Fruit fly (Drosophila melanogaster) whole organism, embryonic: ENCODE measurements around the gene CG5516.

Source experiments
- Atf6 ChIP-seq: fragments of 200-800 bp; sonication (Bioruptor generic); IDR thresholded peaks from 2 replicates; pipeline ENCODE4 v1.3.6; 2022; ENCODE audit warnings: missing biosample characterization, missing genetic modification characterization
- CG10366 ChIP-seq: fragments of 200-800 bp; sonication (Bioruptor generic); IDR thresholded peaks from 2 replicates; pipeline ENCODE4 v1.3.6; 2022; ENCODE audit warnings: missing biosample characterization, missing genetic modification characterization
- CG11247 ChIP-seq: fragments of 200-800 bp; sonication (Bioruptor generic); IDR thresholded peaks from 2 replicates; pipeline ENCODE4 v1.3.6; 2022; ENCODE audit warnings: missing biosample characterization, missing genetic modification characterization
- CG13624 ChIP-seq: fragments of 200-800 bp; sonication (Bioruptor generic); optimal IDR thresholded peaks from 2 replicates; lab custom pipeline; 2016; ENCODE audit warnings: missing biosample characterization, missing genetic modification characterization
- CG13894 ChIP-seq: fragments of 200-800 bp; sonication (Bioruptor generic); optimal IDR thresholded peaks from 3 replicates; lab custom pipeline; 2018; ENCODE audit warnings: missing biosample characterization, mild to moderate bottlenecking, missing genetic modification characterization, moderate library complexity
- CG15514 ChIP-seq: fragments of 200-800 bp; sonication (Bioruptor generic); optimal IDR thresholded peaks from 3 replicates; lab custom pipeline; 2017; ENCODE audit warnings: missing biosample characterization, missing genetic modification characterization, mild to moderate bottlenecking, moderate library complexity, missing genetic modification reagents
- CG17385 ChIP-seq: fragments of 200-800 bp; sonication (Bioruptor generic); optimal IDR thresholded peaks from 3 replicates; lab custom pipeline; 2018; ENCODE audit warnings: missing biosample characterization, mild to moderate bottlenecking, missing genetic modification characterization
- CG18011 ChIP-seq: fragments of 200-800 bp; sonication (Bioruptor generic); optimal IDR thresholded peaks from 2 replicates; lab custom pipeline; 2017; ENCODE audit warnings: missing biosample characterization, missing genetic modification characterization, mild to moderate bottlenecking, moderate library complexity, missing genotype
- CG18262 ChIP-seq: fragments of 200-800 bp; optimal IDR thresholded peaks from 3 replicates; lab custom pipeline; 2019; ENCODE audit warnings: missing biosample characterization, mild to moderate bottlenecking, missing genetic modification characterization, moderate library complexity
- CG2120 ChIP-seq: fragments of 200-800 bp; sonication (Bioruptor generic); optimal IDR thresholded peaks from 3 replicates; lab custom pipeline; 2016; ENCODE audit warnings: missing biosample characterization, missing genetic modification characterization
- CG30020 ChIP-seq: fragments of 200-800 bp; optimal IDR thresholded peaks from 2 replicates; lab custom pipeline; 2019; ENCODE audit warnings: missing biosample characterization, mild to moderate bottlenecking, missing genetic modification characterization, moderate library complexity
- CG32767 ChIP-seq: fragments of 200-800 bp; sonication (Bioruptor generic); IDR thresholded peaks from 2 replicates; pipeline ENCODE4 v1.3.6; 2022; ENCODE audit warnings: missing biosample characterization, missing genetic modification characterization
- CG3281 ChIP-seq: fragments of 200-800 bp; sonication (Bioruptor generic); optimal IDR thresholded peaks from 3 replicates; lab custom pipeline; 2017; ENCODE audit warnings: missing biosample characterization, mild to moderate bottlenecking, missing genetic modification characterization
- CG6254 ChIP-seq: fragments of 200-800 bp; sonication (Bioruptor generic); optimal IDR thresholded peaks from 3 replicates; lab custom pipeline; 2017; ENCODE audit warnings: mild to moderate bottlenecking, missing biosample characterization, missing genetic modification reagents, missing genetic modification characterization
- CG6791 ChIP-seq: fragments of 200-800 bp; sonication (Bioruptor generic); IDR thresholded peaks from 3 replicates; pipeline ENCODE4 v1.3.6; 2022; ENCODE audit warnings: missing biosample characterization, missing genetic modification characterization; ENCODE audit not compliant: partially characterized antibody
- CG6813 ChIP-seq: fragments of 200-800 bp; sonication (Bioruptor generic); optimal IDR thresholded peaks from 2 replicates; lab custom pipeline; 2017; ENCODE audit warnings: missing biosample characterization, missing genetic modification characterization, mild to moderate bottlenecking, moderate library complexity, missing genetic modification reagents
- CG7987 ChIP-seq: fragments of 200-800 bp; sonication (Bioruptor generic); optimal IDR thresholded peaks from 2 replicates; lab custom pipeline; 2018; ENCODE audit warnings: missing biosample characterization, mild to moderate bottlenecking, missing genetic modification characterization, moderate library complexity
- CG8478 ChIP-seq: fragments of >200 bp; optimal IDR thresholded peaks from 2 replicates; lab custom pipeline; 2018
- CG9609 ChIP-seq: fragments of 200-800 bp; sonication (Bioruptor generic); optimal IDR thresholded peaks from 3 replicates; lab custom pipeline; 2016; ENCODE audit warnings: missing biosample characterization, missing genetic modification characterization
- CG9727 ChIP-seq: fragments of 200-800 bp; sonication (Bioruptor generic); optimal IDR thresholded peaks from 3 replicates; lab custom pipeline; 2017; ENCODE audit warnings: missing biosample characterization, mild to moderate bottlenecking, missing genetic modification characterization
- Dbx ChIP-seq: fragments of 200-800 bp; sonication (Bioruptor generic); IDR thresholded peaks from 3 replicates; pipeline ENCODE4 v1.3.6; 2022; ENCODE audit warnings: missing biosample characterization, missing genetic modification characterization
- Doc2 ChIP-seq: fragments of 200-800 bp; sonication (Bioruptor generic); IDR thresholded peaks from 2 replicates; pipeline ENCODE4 v1.3.6; 2022; ENCODE audit warnings: missing biosample characterization, missing genetic modification characterization
- HLH4C ChIP-seq: fragments of 200-800 bp; sonication (Bioruptor generic); IDR thresholded peaks from 3 replicates; pipeline ENCODE4 v1.3.6; 2022; ENCODE audit warnings: missing biosample characterization, missing genetic modification characterization; ENCODE audit not compliant: partially characterized antibody
- Hmr ChIP-seq: fragments of 200-800 bp; sonication (Bioruptor generic); optimal IDR thresholded peaks from 3 replicates; lab custom pipeline; 2017; ENCODE audit warnings: mild to moderate bottlenecking, missing biosample characterization, missing genetic modification reagents, missing genetic modification characterization
- Lpt ChIP-seq: fragments of >200 bp; optimal IDR thresholded peaks from 2 replicates; lab custom pipeline; 2018; ENCODE audit warnings: missing biosample characterization, missing genetic modification characterization
- Nf-YC ChIP-seq: fragments of 200-800 bp; optimal IDR thresholded peaks from 3 replicates; lab custom pipeline; 2019; ENCODE audit warnings: missing biosample characterization, mild to moderate bottlenecking, missing genetic modification characterization, moderate library complexity
- Rfx ChIP-seq: fragments of 200-800 bp; sonication (Bioruptor generic); IDR thresholded peaks from 2 replicates; pipeline ENCODE4 v1.3.6; 2022; ENCODE audit warnings: missing biosample characterization, missing genetic modification characterization
- Six4 ChIP-seq: fragments of 200-800 bp; sonication (Bioruptor generic); optimal IDR thresholded peaks from 2 replicates; lab custom pipeline; 2016; ENCODE audit warnings: missing biosample characterization, missing genetic modification characterization
- ash1 ChIP-seq: fragments of 200-800 bp; sonication (Bioruptor generic); optimal IDR thresholded peaks from 2 replicates; lab custom pipeline; 2018; ENCODE audit warnings: missing biosample characterization, mild to moderate bottlenecking, missing genetic modification characterization
- btn ChIP-seq: fragments of 200-800 bp; sonication (Bioruptor generic); optimal IDR thresholded peaks from 2 replicates; lab custom pipeline; 2016; ENCODE audit warnings: missing biosample characterization, missing genetic modification characterization
- cg ChIP-seq: fragments of 200-800 bp; sonication (Bioruptor generic); optimal IDR thresholded peaks from 3 replicates; lab custom pipeline; 2019; ENCODE audit warnings: missing biosample characterization, mild to moderate bottlenecking, missing genetic modification characterization, moderate library complexity
- crol ChIP-seq: fragments of 200-800 bp; sonication (Bioruptor generic); IDR thresholded peaks from 2 replicates; pipeline ENCODE4 v1.3.6; 2022; ENCODE audit warnings: missing biosample characterization, missing genetic modification characterization
- crp ChIP-seq, 2 experiments: fragments of 200-800 bp; sonication (Bioruptor generic); optimal IDR thresholded peaks; 2 replicates in 1 of 2; 3 replicates in 1 of 2; lab custom pipeline; 2017; ENCODE audit warnings: missing biosample characterization in 2 of 2, missing genetic modification characterization in 2 of 2, mild to moderate bottlenecking in 1 of 2, moderate library complexity in 1 of 2
- cwo ChIP-seq: fragments of 200-800 bp; sonication (Bioruptor generic); optimal IDR thresholded peaks from 3 replicates; lab custom pipeline; 2017; ENCODE audit warnings: missing biosample characterization, missing genetic modification characterization, mild to moderate bottlenecking, moderate library complexity, missing genetic modification reagents
- fd64A ChIP-seq: fragments of 200-800 bp; sonication (Bioruptor generic); optimal IDR thresholded peaks from 3 replicates; lab custom pipeline; 2018; ENCODE audit warnings: missing biosample characterization, mild to moderate bottlenecking, missing genetic modification characterization
- gro ChIP-seq: fragments of 200-800 bp; sonication (Bioruptor generic); optimal IDR thresholded peaks from 2 replicates; lab custom pipeline; 2016; ENCODE audit warnings: missing biosample characterization, missing genetic modification characterization
- ham ChIP-seq: fragments of 200-800 bp; sonication (Bioruptor generic); IDR thresholded peaks from 2 replicates; pipeline ENCODE4 v1.3.6; 2022; ENCODE audit warnings: missing biosample characterization, missing genetic modification characterization
- kni ChIP-seq: fragments of 200-800 bp; sonication (Bioruptor generic); optimal IDR thresholded peaks from 3 replicates; lab custom pipeline; 2017; ENCODE audit warnings: mild to moderate bottlenecking, missing biosample characterization, missing genetic modification reagents, missing genetic modification characterization
- lab ChIP-seq: fragments of 200-800 bp; sonication (Bioruptor generic); optimal IDR thresholded peaks from 3 replicates; lab custom pipeline; 2017; ENCODE audit warnings: missing biosample characterization, missing genetic modification characterization, mild to moderate bottlenecking, moderate library complexity, missing genetic modification reagents
- mirr ChIP-seq: fragments of 200-800 bp; sonication (Bioruptor generic); optimal IDR thresholded peaks from 3 replicates; lab custom pipeline; 2018; ENCODE audit warnings: missing biosample characterization, mild to moderate bottlenecking, missing genetic modification characterization
- nau ChIP-seq: fragments of 200-800 bp; sonication (Bioruptor generic); optimal IDR thresholded peaks from 3 replicates; lab custom pipeline; 2017; ENCODE audit warnings: missing biosample characterization, mild to moderate bottlenecking, missing genetic modification characterization, missing genetic modification reagents
- nerfin-1 ChIP-seq: fragments of 200-800 bp; sonication (Bioruptor generic); optimal IDR thresholded peaks from 3 replicates; lab custom pipeline; 2019; ENCODE audit warnings: missing biosample characterization, mild to moderate bottlenecking, missing genetic modification characterization, moderate library complexity
- nmo ChIP-seq: fragments of 200-800 bp; sonication (Bioruptor generic); optimal IDR thresholded peaks from 2 replicates; lab custom pipeline; 2018; ENCODE audit warnings: missing biosample characterization, mild to moderate bottlenecking, missing genetic modification characterization, moderate library complexity
- ranshi ChIP-seq: fragments of 200-800 bp; sonication (Bioruptor generic); IDR thresholded peaks from 2 replicates; pipeline ENCODE4 v1.3.6; 2022; ENCODE audit warnings: missing biosample characterization, missing genetic modification characterization
- rib ChIP-seq: fragments of 200-800 bp; sonication (Bioruptor generic); IDR thresholded peaks from 2 replicates; pipeline ENCODE4 v1.3.6; 2022; ENCODE audit warnings: missing biosample characterization, missing genetic modification characterization
- sens ChIP-seq: fragments of 200-800 bp; sonication (Bioruptor generic); peaks from one replicate; lab custom pipeline; 2016; ENCODE audit warnings: missing biosample characterization, missing genetic modification characterization
- trh ChIP-seq: fragments of 200-800 bp; sonication (Bioruptor generic); optimal IDR thresholded peaks from 2 replicates; lab custom pipeline; 2016; ENCODE audit warnings: missing biosample characterization, missing genetic modification characterization
- vvl ChIP-seq: fragments of 200-800 bp; sonication (Bioruptor generic); IDR thresholded peaks from 2 replicates; pipeline ENCODE4 v1.3.6; 2022; ENCODE audit warnings: missing biosample characterization, missing genetic modification characterization
- wdn ChIP-seq: fragments of 200-800 bp; sonication (Bioruptor generic); IDR thresholded peaks from 2 replicates; pipeline ENCODE4 v1.3.6; 2022; ENCODE audit warnings: missing biosample characterization, missing genetic modification characterization

The CG5516 gene

dm6 chr3R:16004691-16005474, 41.2 kb downstream of the CG5516 start:
- TF ChIP-seq CG13894 (tag; lab: Kevin White, UChicago) (no peak), Hmr (GFP tag; lab: Kevin White, UChicago) (peak; percentile 39), vvl (GFP tag; lab: Robert Waterston, UW) (no peak; the same call in 1 of the 2 replicates), CG6791 (GFP tag; lab: Robert Waterston, UW) (no peak), Doc2 (GFP tag; lab: Robert Waterston, UW) (no peak), fd64A (peak; percentile 6), CG3281 (peak; percentile 29), Atf6 (GFP tag; lab: Robert Waterston, UW) (peak; percentile 39; the same call in 1 of the 2 replicates), CG30020 (tag; lab: Kevin White, UChicago) (no peak), cwo (GFP tag; lab: Kevin White, UChicago) (peak; percentile 99), CG6813 (peak; percentile 65), CG11247 (GFP tag; lab: Robert Waterston, UW) (no peak), nmo (GFP tag; lab: Kevin White, UChicago) (no peak), cg (GFP tag; lab: Kevin White, UChicago) (peak; percentile 60), CG13624 (GFP tag; lab: Kevin White, UChicago) (no peak), nau (GFP tag; lab: Kevin White, UChicago) (no peak), CG8478 (lab: Kevin White, UChicago) (no peak), ham (GFP tag; lab: Robert Waterston, UW) (peak; percentile 51; the same call in 1 of the 2 replicates), HLH4C (GFP tag; lab: Robert Waterston, UW) (no peak), CG10366 (GFP tag; lab: Robert Waterston, UW) (no peak), CG17385 (GFP tag; lab: Kevin White, UChicago) (peak; percentile 10), CG9609 (GFP tag; lab: Kevin White, UChicago) (no peak), ranshi (0 out of 2 replicates have a peak, but pooled peaks have one; percentile 18), btn (GFP tag; lab: Kevin White, UChicago) (no peak), kni (GFP tag; lab: Kevin White, UChicago) (peak; percentile 15), Nf-YC (tag; lab: Kevin White, UChicago) (peak; percentile 56), gro (GFP tag; lab: Kevin White, UChicago) (peak; percentile 55), wdn (GFP tag; lab: Robert Waterston, UW) (peak; percentile 60; the same call in 1 of the 2 replicates), Dbx (GFP tag; lab: Robert Waterston, UW) (0 out of 3 replicates have a peak, but pooled peaks have one; percentile 7), nerfin-1 (tag; lab: Kevin White, UChicago) (no peak), CG15514 (GFP tag; lab: Kevin White, UChicago) (peak; percentile 34), CG18262 (tag; lab: Kevin White, UChicago) (no peak), sens (GFP tag; lab: Kevin White, UChicago) (peak; percentile 82), CG9727 (GFP tag; lab: Kevin White, UChicago) (peak; percentile 45), mirr (GFP tag; lab: Kevin White, UChicago) (peak; percentile 93), Rfx (GFP tag; lab: Robert Waterston, UW) (peak; percentile 39; the same call in 1 of the 2 replicates), crol (GFP tag; lab: Robert Waterston, UW) (peak; percentile 94), CG7987 (GFP tag; lab: Kevin White, UChicago) (peak; percentile 65), trh (GFP tag; lab: Kevin White, UChicago) (no peak), CG6254 (GFP tag; lab: Kevin White, UChicago) (peak; percentile 4), CG2120 (GFP tag; lab: Kevin White, UChicago) (no peak), ash1 (GFP tag; lab: Kevin White, UChicago) (peak; percentile 36), crp (GFP tag; optimal IDR thresholded peaks at IDR 0.05; lab: Kevin White, UChicago) (no peak), Lpt (GFP tag; lab: Kevin White, UChicago) (no peak), Six4 (GFP tag; lab: Kevin White, UChicago) (no peak), CG18011 (GFP tag; lab: Kevin White, UChicago) (no peak), CG32767 (0 out of 2 replicates have a peak, but pooled peaks have one; percentile 22), rib (GFP tag; lab: Robert Waterston, UW) (0 out of 2 replicates have a peak, but pooled peaks have one; percentile 34), lab (GFP tag; lab: Kevin White, UChicago) (peak; percentile 82)
